Fruit fly (Drosophila melanogaster): ENCODE results near the gene QIL1.

dm6 chr3L:17461369-17462012 lies 4.3 kb upstream of the QIL1 start:
- TF ChIP-seq brk (GFP tag; optimal IDR thresholded peaks at IDR 0.05) (no peak), usp (GFP tag; optimal IDR thresholded peaks at IDR 0.05) (no peak), pan (optimal IDR thresholded peaks at IDR 0.05) (no peak), ey (GFP tag; optimal IDR thresholded peaks at IDR 0.05) (no peak), CrebA (GFP tag; optimal IDR thresholded peaks at IDR 0.05; ENCODE audit: borderline replicate concordance) (no peak), psq (GFP tag; optimal IDR thresholded peaks at IDR 0.05) (no peak), CG9705 (GFP tag; optimal IDR thresholded peaks at IDR 0.05) (no peak), Dfd (GFP tag; optimal IDR thresholded peaks at IDR 0.05) (no peak), Hr78 (GFP tag; optimal IDR thresholded peaks at IDR 0.05) (no peak), CG32264 (GFP tag; optimal IDR thresholded peaks at IDR 0.05) (no peak), h (GFP tag; optimal IDR thresholded peaks at IDR 0.05) (no peak), fru (GFP tag; optimal IDR thresholded peaks at IDR 0.05) (no peak), jim (GFP tag; optimal IDR thresholded peaks at IDR 0.05) (no peak), Dif (GFP tag; optimal IDR thresholded peaks at IDR 0.05; ENCODE audit: partially characterized antibody) (no peak)

All from whole organism, wandering third instar larva.